Fruit fly (Drosophila melanogaster): ENCODE data around the gene Nmdar2.

- TF ChIP-seq sv (GFP tag; optimal IDR thresholded peaks at IDR 0.05) (no peak), pan (optimal IDR thresholded peaks at IDR 0.05) (no peak), Jra (GFP tag; optimal IDR thresholded peaks at IDR 0.05) (no peak), Hr78 (GFP tag; optimal IDR thresholded peaks at IDR 0.05) (no peak), psq (GFP tag; optimal IDR thresholded peaks at IDR 0.05) (no peak), h (GFP tag; optimal IDR thresholded peaks at IDR 0.05) (no peak), HLH106 (tag; optimal IDR thresholded peaks at IDR 0.05) (no peak), Abd-B (GFP tag; optimal IDR thresholded peaks at IDR 0.05) (no peak), foxo (GFP tag; optimal IDR thresholded peaks at IDR 0.05) (no peak), fru (GFP tag; optimal IDR thresholded peaks at IDR 0.05) (no peak), tai (GFP tag; optimal IDR thresholded peaks at IDR 0.05) (no peak)
Measured at dm6 chrX:1469717-1470116, 37.9 kb downstream of the Nmdar2 start, which contains the start of gene CG32808.
